Worm (Caenorhabditis elegans): ENCODE measurements around the gene nmt-1.

Gene nmt-1

DNA sequence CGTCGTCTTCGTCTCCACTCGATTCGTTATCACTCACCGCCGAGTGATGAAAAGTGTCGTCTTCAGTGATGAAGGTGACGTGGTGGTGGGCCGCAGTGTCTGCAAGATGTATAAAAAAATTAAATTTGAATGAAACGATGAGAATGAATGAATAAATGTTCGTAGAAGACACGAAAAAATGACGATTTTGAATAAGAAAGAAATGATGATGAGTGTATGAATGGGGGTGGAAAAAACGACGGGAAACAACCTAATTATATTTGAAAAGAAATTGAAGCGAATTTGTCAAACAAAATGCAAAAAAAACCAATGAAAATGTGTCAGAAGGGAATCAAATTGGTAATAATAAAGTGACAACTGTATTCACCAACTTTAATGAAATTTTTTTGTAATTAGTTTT, 20.0 kb upstream of the nmt-1 start, which contains the start of gene mvk-1:
mvk-1 (minus strand) TSS at position 101 of the 400 bp plus-strand sequence.
- no peak for TF ChIP-seq nhr-71 (tag; optimal IDR thresholded peaks at IDR 0.05)
- peak in 1 of 2 experiments; percentile 12 for TF ChIP-seq lsy-2 (tag; optimal IDR thresholded peaks at IDR 0.05)

DNA sequence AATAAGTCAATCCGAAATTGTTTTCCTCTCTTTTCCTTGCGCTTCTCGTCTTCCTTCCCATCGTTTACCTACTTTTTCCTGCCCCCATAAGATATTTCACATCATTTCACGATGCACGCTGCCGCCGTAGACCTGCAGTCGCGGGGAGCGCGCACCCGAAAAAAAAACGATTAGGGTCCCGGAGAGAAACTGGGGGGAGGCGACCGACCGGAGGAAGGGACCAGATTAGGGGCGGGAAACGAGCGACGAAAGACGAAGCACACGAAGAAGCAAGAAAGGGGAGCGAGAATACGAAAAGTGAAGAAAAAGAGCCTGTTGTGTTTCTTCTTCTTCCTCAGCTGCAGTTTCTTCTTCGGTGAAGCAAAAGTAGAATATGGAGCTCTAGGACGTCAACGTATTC, 19.1 kb upstream of the nmt-1 start:
- TF ChIP-seq elt-3 (tag; optimal IDR thresholded peaks at IDR 0.05): no peak
- TF ChIP-seq ceh-82 (tag; optimal IDR thresholded peaks at IDR 0.05): peak in 1 of 3 experiments; percentile 57
- TF ChIP-seq isw-1 (GFP tag; IDR thresholded peaks at IDR 0.05): no peak
- no peak for TF ChIP-seq grh-1 (GFP tag; IDR thresholded peaks at IDR 0.05)
- peak; percentile 5 for TF ChIP-seq swsn-7 (tag; optimal IDR thresholded peaks at IDR 0.05)
- TF ChIP-seq tbx-2 (tag; optimal IDR thresholded peaks at IDR 0.05): peak; percentile 20
- peak; percentile 15 for TF ChIP-seq nhr-71 (tag; optimal IDR thresholded peaks at IDR 0.05)
- no peak for TF ChIP-seq ets-5 (GFP tag; IDR thresholded peaks at IDR 0.05)
- TF ChIP-seq lin-14 (GFP tag; optimal IDR thresholded peaks at IDR 0.05): peak; percentile 83
- TF ChIP-seq unc-130 (tag; optimal IDR thresholded peaks at IDR 0.05): no peak
- peak; percentile 68 for TF ChIP-seq fkh-10 (GFP tag; optimal IDR thresholded peaks at IDR 0.05)

DNA sequence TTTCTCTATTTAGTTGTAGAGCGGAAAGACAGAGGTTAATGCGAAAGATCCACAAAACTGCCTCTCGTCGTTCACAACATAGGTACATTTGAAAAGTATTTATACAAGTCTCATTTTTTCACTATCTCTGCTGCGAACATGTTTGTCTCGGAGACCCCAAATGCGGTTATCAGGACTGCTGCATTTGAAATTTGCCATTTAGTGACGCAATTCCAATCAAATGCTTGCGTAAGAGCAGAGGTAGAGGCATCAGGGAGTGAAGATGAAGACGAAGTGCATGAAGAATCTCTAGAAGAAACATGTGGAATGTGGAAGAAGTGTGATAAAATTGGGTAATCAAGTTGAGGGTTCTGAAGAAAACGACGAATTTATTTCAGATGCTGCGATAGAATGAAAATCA, 18.0 kb upstream of the nmt-1 start:
- TF ChIP-seq dsc-1 (tag; optimal IDR thresholded peaks at IDR 0.05) (peak; percentile 75), ceh-90 (tag; optimal IDR thresholded peaks at IDR 0.05) (no peak), C16A3.4 (tag; optimal IDR thresholded peaks at IDR 0.05) (no peak), lin-15B (tag; optimal IDR thresholded peaks at IDR 0.05) (no peak), nhr-85 (tag) (no peak)

DNA sequence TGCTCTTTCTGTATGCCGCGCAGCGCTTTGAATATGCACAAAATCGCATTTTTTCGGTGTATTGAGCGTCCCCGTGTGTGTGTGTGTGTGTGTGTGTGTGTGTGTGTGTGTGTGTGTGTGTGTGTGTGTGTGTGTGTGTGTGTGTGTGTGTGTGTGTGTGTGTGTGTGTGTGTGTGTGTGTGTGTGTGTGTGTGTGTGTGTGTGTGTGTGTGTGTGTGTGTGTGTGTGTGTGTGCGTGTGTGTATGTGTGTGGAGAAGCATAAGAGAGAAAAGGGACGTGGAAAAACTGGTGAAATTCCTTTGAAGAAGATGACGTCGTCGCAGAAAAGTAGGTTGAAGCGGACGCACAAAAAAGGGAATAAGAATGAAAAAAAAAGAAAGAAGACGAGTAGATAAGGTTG, 17.3 kb upstream of the nmt-1 start:
- TF ChIP-seq unc-86 (tag; optimal IDR thresholded peaks at IDR 0.05) (peak; percentile 70), xbp-1 (tag; optimal IDR thresholded peaks at IDR 0.05) (peak; percentile 5), nhr-71 (tag; optimal IDR thresholded peaks at IDR 0.05) (peak; percentile 41), fkh-8 (tag; optimal IDR thresholded peaks at IDR 0.05) (peak; percentile 73), ceh-8 (GFP tag; optimal IDR thresholded peaks at IDR 0.05) (peak; percentile 79), nhr-19 (GFP tag; conservative IDR thresholded peaks at IDR 0.05) (peak; percentile 42; the same call in 1 of the 2 replicates), zip-4 (GFP tag; optimal IDR thresholded peaks at IDR 0.05) (peak; percentile 50), pax-3 (tag; optimal IDR thresholded peaks at IDR 0.05) (peak; percentile 75), nhr-85 (tag) (peak; percentile 79), lsy-2 (tag; optimal IDR thresholded peaks at IDR 0.05) (peak in 1 of 2 experiments; percentile 21), blmp-1 (tag; optimal IDR thresholded peaks at IDR 0.05) (peak; percentile 49), lin-14 (GFP tag; optimal IDR thresholded peaks at IDR 0.05) (peak; percentile 94), fkh-10 (GFP tag; optimal IDR thresholded peaks at IDR 0.05) (peak; percentile 65), isw-1 (GFP tag; IDR thresholded peaks at IDR 0.05) (0 out of 2 replicates have a peak, but pooled peaks have one; percentile 22), tbx-2 (tag; optimal IDR thresholded peaks at IDR 0.05) (peak; percentile 44), hlh-17 (GFP tag; optimal IDR thresholded peaks at IDR 0.05; ENCODE audit: borderline replicate concordance) (peak; percentile 60), nhr-47 (tag; optimal IDR thresholded peaks at IDR 0.05) (peak; percentile 70), dpl-1 (GFP tag; optimal IDR thresholded peaks at IDR 0.05) (peak in 1 of 3 experiments; percentile 1), swsn-7 (tag; optimal IDR thresholded peaks at IDR 0.05) (peak; percentile 62), ceh-82 (tag; optimal IDR thresholded peaks at IDR 0.05) (peak in 1 of 3 experiments; percentile 2), elt-2 (tag; optimal IDR thresholded peaks at IDR 0.05) (peak; percentile 40), irx-1 (tag; optimal IDR thresholded peaks at IDR 0.05) (peak; percentile 46)

DNA sequence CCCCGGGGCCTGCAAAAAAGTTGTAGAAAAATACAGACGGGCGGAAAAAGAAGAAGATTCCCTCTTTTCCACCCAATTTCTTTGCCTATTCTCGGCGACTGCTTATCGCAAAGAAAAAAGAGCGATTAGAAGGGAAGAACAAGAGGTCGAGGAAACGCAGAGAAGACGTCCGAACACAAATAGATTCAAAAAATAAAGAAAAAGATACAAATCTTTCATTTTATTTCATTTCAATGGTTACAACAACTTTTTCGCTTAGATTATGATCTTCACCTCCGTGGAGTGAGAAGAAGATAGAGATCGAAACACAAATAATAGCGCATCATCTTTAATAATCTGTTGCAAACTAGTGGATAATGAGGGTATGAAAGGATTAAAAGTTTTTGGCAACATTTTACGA, 15.9 kb upstream of the nmt-1 start:
- no peak for TF ChIP-seq sox-4 (tag; optimal IDR thresholded peaks at IDR 0.05)
- no peak for TF ChIP-seq nhr-28 (tag; optimal IDR thresholded peaks at IDR 0.05)
- no peak for TF ChIP-seq ama-1 (optimal IDR thresholded peaks at IDR 0.05)
- TF ChIP-seq vab-15 (tag; optimal IDR thresholded peaks at IDR 0.05): no peak
- no peak for TF ChIP-seq egl-27 (tag; optimal IDR thresholded peaks at IDR 0.05)
- no peak for TF ChIP-seq lin-15B (tag; optimal IDR thresholded peaks at IDR 0.05)
- TF ChIP-seq nhr-71 (tag; optimal IDR thresholded peaks at IDR 0.05): peak; percentile 53
- peak; percentile 43 for TF ChIP-seq efl-3 (GFP tag; optimal IDR thresholded peaks at IDR 0.05)
- TF ChIP-seq tbx-2 (tag; optimal IDR thresholded peaks at IDR 0.05): no peak
- TF ChIP-seq tlp-1 (tag; optimal IDR thresholded peaks at IDR 0.05): no peak
- no peak for TF ChIP-seq nhr-76 (tag; optimal IDR thresholded peaks at IDR 0.05)
- TF ChIP-seq isw-1 (GFP tag; IDR thresholded peaks at IDR 0.05): no peak
- no peak for TF ChIP-seq fkh-8 (tag; optimal IDR thresholded peaks at IDR 0.05)
- TF ChIP-seq nhr-85 (tag): peak; percentile 91
- TF ChIP-seq blmp-1 (tag; optimal IDR thresholded peaks at IDR 0.05): peak; percentile 69
- TF ChIP-seq efl-1 (optimal IDR thresholded peaks at IDR 0.05): no peak
- TF ChIP-seq efl-1 (GFP tag; optimal IDR thresholded peaks at IDR 0.05 in 1 of 2): no peak
- peak; percentile 36 for TF ChIP-seq nhr-20 (tag; optimal IDR thresholded peaks at IDR 0.05)
- TF ChIP-seq nhr-12 (tag; optimal IDR thresholded peaks at IDR 0.05): no peak
- TF ChIP-seq xbp-1 (tag; optimal IDR thresholded peaks at IDR 0.05): no peak
- TF ChIP-seq lin-13 (GFP tag; optimal IDR thresholded peaks at IDR 0.05): no peak
- no peak for TF ChIP-seq pqm-1 (tag; optimal IDR thresholded peaks at IDR 0.05)
- no peak for TF ChIP-seq nhr-47 (tag; optimal IDR thresholded peaks at IDR 0.05)

All from whole organism, L1 larva.